Fruit fly (Drosophila melanogaster) whole organism, embryonic: Measurements from ENCODE around the gene Moca-cyp.

ENCODE experiments used
- Antp ChIP-seq: fragments of 200-800 bp; sonication (Bioruptor generic); optimal IDR thresholded peaks from 3 replicates; lab custom pipeline; 2016; ENCODE audit warnings: missing biosample characterization, missing genetic modification characterization
- Asciz ChIP-seq: fragments of 200-800 bp; sonication (Bioruptor generic); optimal IDR thresholded peaks from 2 replicates; lab custom pipeline; 2017; ENCODE audit warnings: missing biosample characterization, mild to moderate bottlenecking, missing genetic modification characterization, missing genetic modification reagents
- CG10366 ChIP-seq: fragments of 200-800 bp; sonication (Bioruptor generic); IDR thresholded peaks from 2 replicates; pipeline ENCODE4 v1.3.6; 2022; ENCODE audit warnings: missing biosample characterization, missing genetic modification characterization
- CG15011 ChIP-seq: fragments of 200-800 bp; sonication (Bioruptor generic); optimal IDR thresholded peaks from 3 replicates; lab custom pipeline; 2018; ENCODE audit warnings: missing biosample characterization, mild to moderate bottlenecking, missing genetic modification characterization
- CG1647 ChIP-seq: fragments of 200-800 bp; sonication (Bioruptor generic); optimal IDR thresholded peaks from 3 replicates; lab custom pipeline; 2016; ENCODE audit warnings: missing biosample characterization, missing genetic modification characterization
- CG18011 ChIP-seq: fragments of 200-800 bp; sonication (Bioruptor generic); optimal IDR thresholded peaks from 2 replicates; lab custom pipeline; 2017; ENCODE audit warnings: missing biosample characterization, missing genetic modification characterization, mild to moderate bottlenecking, moderate library complexity, missing genotype
- CG2116 ChIP-seq: fragments of 200-800 bp; sonication (Bioruptor generic); optimal IDR thresholded peaks from 3 replicates; lab custom pipeline; 2018; ENCODE audit warnings: missing biosample characterization, mild to moderate bottlenecking, missing genetic modification characterization
- CG2202 ChIP-seq: fragments of 200-800 bp; sonication (Bioruptor generic); optimal IDR thresholded peaks from 2 replicates; lab custom pipeline; 2018; ENCODE audit warnings: missing biosample characterization, mild to moderate bottlenecking, missing genetic modification characterization
- CG3163 ChIP-seq: fragments of 200-800 bp; sonication (Bioruptor generic); optimal IDR thresholded peaks from 3 replicates; lab custom pipeline; 2016; ENCODE audit warnings: missing biosample characterization, missing genetic modification characterization
- CG32772 ChIP-seq: fragments of 200-800 bp; sonication (Bioruptor generic); IDR thresholded peaks from 2 replicates; pipeline ENCODE4 v1.3.6; 2022; ENCODE audit warnings: missing biosample characterization, missing genetic modification characterization
- CG34224 ChIP-seq: fragments of 200-800 bp; sonication (Bioruptor generic); IDR thresholded peaks from 3 replicates; pipeline ENCODE4 v1.3.6; 2022; ENCODE audit warnings: missing biosample characterization, missing genetic modification characterization; ENCODE audit not compliant: partially characterized antibody
- CG42726 ChIP-seq: fragments of 200-800 bp; sonication (Bioruptor generic); IDR thresholded peaks from 2 replicates; pipeline ENCODE4 v1.3.6; 2022; ENCODE audit warnings: missing biosample characterization, missing genetic modification characterization; ENCODE audit not compliant: partially characterized antibody
- CG5180 ChIP-seq: fragments of 200-800 bp; sonication (Bioruptor generic); optimal IDR thresholded peaks from 3 replicates; lab custom pipeline; 2017; ENCODE audit warnings: missing biosample characterization, missing genetic modification characterization, mild to moderate bottlenecking, moderate library complexity, missing genetic modification reagents
- CG5245 ChIP-seq: fragments of 200-800 bp; sonication (Bioruptor generic); optimal IDR thresholded peaks from 3 replicates; lab custom pipeline; 2016; ENCODE audit warnings: missing biosample characterization, missing genetic modification characterization
- CG6683 ChIP-seq: fragments of 200-800 bp; sonication (Bioruptor generic); optimal IDR thresholded peaks from 2 replicates; lab custom pipeline; 2017; ENCODE audit warnings: missing biosample characterization, mild to moderate bottlenecking, missing genetic modification characterization, missing genetic modification reagents
- CG7786 ChIP-seq: fragments of 200-800 bp; sonication (Bioruptor generic); optimal IDR thresholded peaks from 2 replicates; lab custom pipeline; 2016; ENCODE audit warnings: missing biosample characterization, missing genetic modification characterization
- CG8359 ChIP-seq: fragments of 200-800 bp; sonication (Bioruptor generic); optimal IDR thresholded peaks from 2 replicates; lab custom pipeline; 2017; ENCODE audit warnings: missing biosample characterization, mild to moderate bottlenecking, missing genetic modification characterization, borderline replicate concordance
- CG9876 ChIP-seq: fragments of 200-800 bp; sonication (Bioruptor generic); optimal IDR thresholded peaks from 2 replicates; lab custom pipeline; 2016; ENCODE audit warnings: missing biosample characterization, missing genetic modification characterization
- Chrac-16 ChIP-seq: fragments of 200-800 bp; sonication (Bioruptor generic); optimal IDR thresholded peaks from 3 replicates; lab custom pipeline; 2016; ENCODE audit warnings: missing biosample characterization, missing genetic modification characterization
- D19A ChIP-seq: fragments of 200-800 bp; optimal IDR thresholded peaks from 3 replicates; lab custom pipeline; 2019; ENCODE audit warnings: missing biosample characterization, mild to moderate bottlenecking, missing genetic modification characterization, moderate library complexity
- Dfd ChIP-seq, 2 experiments: fragments of >200 bp; optimal IDR thresholded peaks; 2 replicates each; lab custom pipeline; 2017; ENCODE audit warnings: missing biosample characterization in 2 of 2, missing genetic modification characterization in 2 of 2
- Doc3 ChIP-seq: fragments of 200-800 bp; sonication (Bioruptor generic); IDR thresholded peaks from 3 replicates; pipeline ENCODE4 v1.3.6; 2022; ENCODE audit warnings: missing biosample characterization, missing genetic modification characterization; ENCODE audit not compliant: partially characterized antibody
- ERR ChIP-seq: fragments of 200-800 bp; sonication (Bioruptor generic); optimal IDR thresholded peaks from 2 replicates; lab custom pipeline; 2016; ENCODE audit warnings: missing biosample characterization, missing genetic modification characterization
- HLH54F ChIP-seq: fragments of 200-800 bp; sonication (Bioruptor generic); optimal IDR thresholded peaks from 3 replicates; lab custom pipeline; 2016; ENCODE audit warnings: missing biosample characterization, missing genetic modification characterization
- Hey ChIP-seq: fragments of 200-800 bp; sonication (Bioruptor generic); optimal IDR thresholded peaks from 3 replicates; lab custom pipeline; 2018; ENCODE audit warnings: missing biosample characterization, mild to moderate bottlenecking, missing genetic modification characterization
- Nf-YA ChIP-seq: fragments of 200-800 bp; sonication (Bioruptor generic); IDR thresholded peaks from 2 replicates; pipeline ENCODE4 v1.3.6; 2022; ENCODE audit warnings: missing biosample characterization, missing genetic modification characterization
- Pdp1 ChIP-seq, 2 experiments: fragments of 200-800 bp; sonication (Bioruptor generic); optimal IDR thresholded peaks; 3 replicates each; lab custom pipeline; 2016; ENCODE audit warnings: missing biosample characterization in 2 of 2, missing genetic modification characterization in 2 of 2, mild to moderate bottlenecking in 1 of 2, moderate library complexity in 1 of 2
- Scr ChIP-seq: fragments of 200-800 bp; sonication (Bioruptor generic); IDR thresholded peaks from 2 replicates; pipeline ENCODE4 v1.3.6; 2022; ENCODE audit warnings: missing biosample characterization, missing genetic modification characterization; ENCODE audit not compliant: partially characterized antibody
- Taf1 ChIP-seq: fragments of 200-800 bp; sonication (Bioruptor generic); IDR thresholded peaks from 2 replicates; pipeline ENCODE4 v1.3.6; 2022; ENCODE audit warnings: missing biosample characterization, missing genetic modification characterization
- ab ChIP-seq: fragments of 200-800 bp; sonication (Bioruptor generic); optimal IDR thresholded peaks from 2 replicates; lab custom pipeline; 2016; ENCODE audit warnings: missing biosample characterization, missing genetic modification characterization
- bab2 ChIP-seq: fragments of 200-800 bp; sonication (Bioruptor generic); optimal IDR thresholded peaks from 2 replicates; lab custom pipeline; 2016; ENCODE audit warnings: missing biosample characterization, missing genetic modification characterization
- bowl ChIP-seq: fragments of 200-800 bp; sonication (Bioruptor generic); IDR thresholded peaks from 2 replicates; pipeline ENCODE4 v1.3.6; 2022; ENCODE audit warnings: missing biosample characterization, missing genetic modification characterization
- btn ChIP-seq: fragments of 200-800 bp; sonication (Bioruptor generic); optimal IDR thresholded peaks from 2 replicates; lab custom pipeline; 2016; ENCODE audit warnings: missing biosample characterization, missing genetic modification characterization
- ci ChIP-seq: fragments of 200-800 bp; sonication (Bioruptor generic); IDR thresholded peaks from 3 replicates; pipeline ENCODE4 v1.3.6; 2022; ENCODE audit warnings: missing biosample characterization, missing genetic modification characterization
- corto ChIP-seq: fragments of 200-800 bp; sonication (Bioruptor generic); optimal IDR thresholded peaks from 2 replicates; lab custom pipeline; 2016; ENCODE audit warnings: missing biosample characterization, mild to moderate bottlenecking, missing genetic modification characterization, moderate library complexity
- crc ChIP-seq: fragments of 200-800 bp; sonication (Bioruptor generic); optimal IDR thresholded peaks from 2 replicates; lab custom pipeline; 2016; ENCODE audit warnings: missing biosample characterization, missing genetic modification characterization
- crol ChIP-seq: fragments of 200-800 bp; sonication (Bioruptor generic); IDR thresholded peaks from 2 replicates; pipeline ENCODE4 v1.3.6; 2022; ENCODE audit warnings: missing biosample characterization, missing genetic modification characterization
- fd96Cb ChIP-seq: fragments of 200-800 bp; sonication (Bioruptor generic); optimal IDR thresholded peaks from 2 replicates; lab custom pipeline; 2018; ENCODE audit warnings: missing biosample characterization, mild to moderate bottlenecking, missing genetic modification characterization, moderate library complexity
- gt ChIP-seq: fragments of 200-800 bp; sonication (Bioruptor generic); IDR thresholded peaks from 2 replicates; pipeline ENCODE4 v1.3.6; 2022; ENCODE audit warnings: missing biosample characterization, missing genetic modification characterization
- insv ChIP-seq, 2 experiments: fragments of 200-800 bp; sonication (Bioruptor generic); optimal IDR thresholded peaks; 3 replicates each; lab custom pipeline; 2016 to 2018; ENCODE audit warnings: missing biosample characterization in 2 of 2, missing genetic modification characterization in 2 of 2
- nerfin-1 ChIP-seq: fragments of 200-800 bp; sonication (Bioruptor generic); optimal IDR thresholded peaks from 3 replicates; lab custom pipeline; 2019; ENCODE audit warnings: missing biosample characterization, mild to moderate bottlenecking, missing genetic modification characterization, moderate library complexity
- ro ChIP-seq: fragments of 200-800 bp; sonication (Bioruptor generic); IDR thresholded peaks from 2 replicates; pipeline ENCODE4 v1.3.6; 2022; ENCODE audit warnings: missing biosample characterization, missing genetic modification characterization
- sc ChIP-seq, 3 experiments: fragments of >200 bp in 2 of 3; fragments of 200-800 bp in 1 of 3; sonication (Bioruptor generic) in 1 of 3; optimal IDR thresholded peaks; 2 replicates in 2 of 3; 3 replicates in 1 of 3; lab custom pipeline; 2017; ENCODE audit warnings: mild to moderate bottlenecking in 1 of 3, missing biosample characterization in 1 of 3, missing genetic modification characterization in 1 of 3, missing genetic modification reagents in 1 of 3
- slou ChIP-seq: fragments of 200-800 bp; sonication (Bioruptor generic); optimal IDR thresholded peaks from 3 replicates; lab custom pipeline; 2016; ENCODE audit warnings: missing biosample characterization, missing genetic modification characterization
- tup ChIP-seq: fragments of 200-800 bp; sonication (Bioruptor generic); optimal IDR thresholded peaks from 2 replicates; lab custom pipeline; 2016; ENCODE audit warnings: missing biosample characterization, mild to moderate bottlenecking, missing genetic modification characterization, moderate library complexity
- vnd ChIP-seq: fragments of 200-800 bp; sonication (Bioruptor generic); IDR thresholded peaks from 3 replicates; pipeline ENCODE4 v1.3.6; 2022; ENCODE audit warnings: missing biosample characterization, missing genetic modification characterization; ENCODE audit not compliant: partially characterized antibody
- zf30C ChIP-seq: fragments of 200-800 bp; sonication (Bioruptor generic); optimal IDR thresholded peaks from 3 replicates; lab custom pipeline; 2018; ENCODE audit warnings: missing biosample characterization, mild to moderate bottlenecking, missing genetic modification characterization

The Moca-cyp gene

DNA sequence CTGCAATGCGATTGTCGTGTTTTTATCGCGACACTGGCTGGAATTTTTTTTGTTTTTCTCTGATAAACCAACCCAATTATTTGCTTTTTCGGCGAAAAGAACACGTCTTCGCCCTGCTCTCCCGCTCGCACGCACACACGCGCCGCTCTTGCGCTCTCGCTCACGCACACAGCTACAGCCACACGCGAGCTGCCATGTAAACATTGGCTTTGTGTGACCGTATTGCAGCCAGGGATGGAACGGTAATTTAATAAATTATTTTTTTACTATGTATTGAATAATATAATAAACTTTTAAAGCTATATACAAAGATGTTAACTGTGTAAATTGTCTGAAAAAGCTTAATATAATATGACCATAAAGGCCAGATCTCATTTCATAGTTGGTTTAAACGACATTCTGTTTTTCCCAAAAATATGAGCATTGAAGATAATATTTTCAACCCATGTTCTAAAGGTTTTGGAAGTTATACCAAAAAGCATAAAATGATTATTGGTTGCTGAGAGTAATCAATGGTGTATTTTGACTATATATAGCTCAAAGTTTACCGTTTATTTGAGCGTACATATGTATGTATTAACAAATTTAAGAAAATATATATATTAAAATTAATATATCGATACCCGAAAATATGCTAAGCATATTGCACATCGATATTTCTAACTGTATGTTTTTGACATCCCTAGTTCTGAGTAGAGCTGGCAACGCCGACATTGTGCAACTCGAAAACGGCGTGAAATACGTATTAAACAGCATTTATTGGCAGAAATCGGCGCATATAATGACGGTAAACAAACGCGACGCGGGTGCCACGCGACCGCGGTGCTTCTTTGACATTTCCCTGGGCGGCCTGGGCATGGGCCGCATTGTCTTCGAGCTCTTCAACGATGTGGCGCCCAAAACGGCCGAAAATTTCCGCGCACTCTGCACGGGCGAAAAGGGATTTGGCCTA, at the start of gene Moca-cyp, which contains the start of gene Gfat2:
Gene Moca-cyp, plus strand, starts transcription at position 681 of the 952 bp plus-strand sequence.
Gene Gfat2, minus strand, starts transcription at position 112 of the 952 bp plus-strand sequence.
- peak; percentile 27; the same call in 1 of the 3 replicates for TF ChIP-seq CG34224
- no peak for TF ChIP-seq Hey
- peak; percentile 77 for TF ChIP-seq Scr (GFP tag; lab: Robert Waterston, UW)
- peak; percentile 7 for TF ChIP-seq Asciz (GFP tag; lab: Kevin White, UChicago)
- TF ChIP-seq CG10366 = peak; percentile 71
- peak; percentile 4 for TF ChIP-seq zf30C (GFP tag; lab: Kevin White, UChicago)
- no peak for TF ChIP-seq CG1647 (GFP tag; lab: Kevin White, UChicago)
- peak; percentile 8 for TF ChIP-seq HLH54F (GFP tag; lab: Kevin White, UChicago)
- peak; percentile 51; the same call in 2 of the 3 replicates for TF ChIP-seq Doc3 (GFP tag; lab: Robert Waterston, UW)
- peak; percentile 9 for TF ChIP-seq CG5180 (GFP tag; lab: Kevin White, UChicago)
- TF ChIP-seq CG8359 (GFP tag; lab: Kevin White, UChicago) = peak; percentile 10
- peak; percentile 49 for TF ChIP-seq fd96Cb
- TF ChIP-seq CG15011 = peak; percentile 35
- no peak for TF ChIP-seq Dfd (GFP tag; optimal IDR thresholded peaks at IDR 0.05; lab: Kevin White, UChicago)
- TF ChIP-seq Antp (GFP tag; lab: Kevin White, UChicago) = no peak
- peak in 1 of 2 experiments; percentile 52 for TF ChIP-seq insv (GFP tag; optimal IDR thresholded peaks at IDR 0.05; lab: Kevin White, UChicago)
- no peak for TF ChIP-seq Taf1 (GFP tag; lab: Robert Waterston, UW)
- TF ChIP-seq CG2116 = peak; percentile 42
- peak; percentile 69 for TF ChIP-seq vnd (GFP tag; lab: Robert Waterston, UW)
- TF ChIP-seq bowl (GFP tag; lab: Robert Waterston, UW) = no peak
- peak; percentile 49; the same call in 1 of the 2 replicates for TF ChIP-seq crol (GFP tag; lab: Robert Waterston, UW)
- no peak for TF ChIP-seq CG7786 (GFP tag; lab: Kevin White, UChicago)
- TF ChIP-seq bab2 (GFP tag; lab: Kevin White, UChicago) = peak; percentile 25
- 0 out of 2 replicates have a peak, but pooled peaks have one; percentile 56 for TF ChIP-seq CG42726
- TF ChIP-seq CG2202 (tag; lab: Kevin White, UChicago) = peak; percentile 39
- TF ChIP-seq tup (GFP tag; lab: Kevin White, UChicago) = no peak
- peak; percentile 35 for TF ChIP-seq CG18011 (GFP tag; lab: Kevin White, UChicago)
- no peak for TF ChIP-seq CG5245 (GFP tag; lab: Kevin White, UChicago)
- TF ChIP-seq gt (GFP tag; lab: Robert Waterston, UW) = no peak
- peak; percentile 57 for TF ChIP-seq Chrac-16 (GFP tag; lab: Kevin White, UChicago)
- TF ChIP-seq ERR (GFP tag; lab: Kevin White, UChicago) = no peak
- TF ChIP-seq CG6683 (GFP tag; lab: Kevin White, UChicago) = no peak
- TF ChIP-seq CG9876 = no peak
- no peak for TF ChIP-seq btn (GFP tag; lab: Kevin White, UChicago)
- TF ChIP-seq ab (GFP tag; lab: Kevin White, UChicago) = no peak
- peak; percentile 33; the same call in 1 of the 2 replicates for TF ChIP-seq Nf-YA
- TF ChIP-seq ci (GFP tag; lab: Robert Waterston, UW) = peak; percentile 87
- no peak for TF ChIP-seq CG3163 (GFP tag; lab: Kevin White, UChicago)
- peak; percentile 64 for TF ChIP-seq CG32772
- TF ChIP-seq corto = no peak
- no peak for TF ChIP-seq ro (GFP tag; lab: Robert Waterston, UW)
- peak; percentile 60 for TF ChIP-seq nerfin-1
- TF ChIP-seq Pdp1 (GFP tag; optimal IDR thresholded peaks at IDR 0.05; lab: Kevin White, UChicago) = peak in 1 of 2 experiments; percentile 80
- TF ChIP-seq slou = no peak
- TF ChIP-seq crc (GFP tag; lab: Kevin White, UChicago) = no peak
- TF ChIP-seq sc (optimal IDR thresholded peaks at IDR 0.05; lab: Kevin White, UChicago) = no peak
- TF ChIP-seq sc (GFP tag; optimal IDR thresholded peaks at IDR 0.05; lab: Kevin White, UChicago) = peak; percentile 56
- peak; percentile 50 for TF ChIP-seq D19A
